Worm (Caenorhabditis elegans) whole organism, dauer: ENCODE results near the gene clec-148.

Experiments used
- unc-62 ChIP-seq: sonication (generic microtip); optimal IDR thresholded peaks from 2 replicates; lab custom pipeline; 2017; ENCODE audit warnings: missing biosample characterization, missing genetic modification reagents, missing genetic modification characterization

The clec-148 gene

ce11 chrIII:182080-182479, 6.4 kb upstream of the clec-148 start, which contains the start of gene F40G9.15:
Gene F40G9.15 (plus strand): TSS chrIII:182380.
- no peak for TF ChIP-seq unc-62

- no peak for TF ChIP-seq unc-62
Measured at ce11 chrIII:180963-181362, 5.3 kb upstream of the clec-148 start, which contains the start of gene F40G9.5. Gene F40G9.5 (plus strand): TSS chrIII:181263.

- no peak for TF ChIP-seq unc-62
Measured at ce11 chrIII:179123-179592, 3.5 kb upstream of the clec-148 start, which contains the start of gene F40G9.6. Gene F40G9.6 (plus strand): TSS chrIII:179542.

ce11 chrIII:178126-178525, 2.5 kb upstream of the clec-148 start:
- no peak for TF ChIP-seq unc-62

ce11 chrIII:177715-178114, 2.1 kb upstream of the clec-148 start, which contains the start of gene F40G9.14:
Gene F40G9.14 (minus strand): TSS chrIII:177815.
- TF ChIP-seq unc-62: no peak

ce11 chrIII:173501-173900, 2.1 kb downstream of the clec-148 start, which contains the start of gene F40G9.19:
Gene F40G9.19 (plus strand): TSS chrIII:173801.
- TF ChIP-seq unc-62: no peak

ce11 chrIII:171617-172016, 4.0 kb downstream of the clec-148 start, which contains the start of the genes F40G9.9 and F40G9.12:
Gene F40G9.9 (minus strand): TSS chrIII:171717.
Gene F40G9.12 (plus strand): TSS chrIII:171847.
- no peak for TF ChIP-seq unc-62

- TF ChIP-seq unc-62: no peak
Measured at ce11 chrIII:169478-169877, 6.2 kb downstream of the clec-148 start, which contains the start of gene F40G9.18. Gene F40G9.18 (minus strand): TSS chrIII:169578.

ce11 chrIII:165390-165789, 10.2 kb downstream of the clec-148 start, which contains the start of gene F40G9.7:
Gene F40G9.7 (plus strand): TSS chrIII:165690.
- no peak for TF ChIP-seq unc-62

ce11 chrIII:164775-165174, 10.9 kb downstream of the clec-148 start, which contains the start of gene F40G9.8:
Gene F40G9.8 (minus strand): TSS chrIII:164875.
- no peak for TF ChIP-seq unc-62

- TF ChIP-seq unc-62: no peak
Measured at ce11 chrIII:159665-160064, 16.0 kb downstream of the clec-148 start.

- no peak for TF ChIP-seq unc-62
Measured at ce11 chrIII:159149-159548, 16.5 kb downstream of the clec-148 start.

ce11 chrIII:157980-158379, 17.7 kb downstream of the clec-148 start:
- no peak for TF ChIP-seq unc-62

- no peak for TF ChIP-seq unc-62
Measured at ce11 chrIII:156645-157044, 19.0 kb downstream of the clec-148 start, which contains the start of the genes zig-13 and ver-1. Gene zig-13 (minus strand): TSS chrIII:156745. Gene ver-1 (plus strand): TSS chrIII:156824.

- no peak for TF ChIP-seq unc-62
Measured at ce11 chrIII:154168-154567, 21.5 kb downstream of the clec-148 start.

ce11 chrIII:151084-151483, 24.5 kb downstream of the clec-148 start:
- TF ChIP-seq unc-62: no peak

- TF ChIP-seq unc-62: no peak
Measured at ce11 chrIII:149132-149531, 26.5 kb downstream of the clec-148 start.

ce11 chrIII:147570-148076, 28.0 kb downstream of the clec-148 start, which contains the start of gene sqst-5:
Gene sqst-5 (minus strand): TSS chrIII:147620.
- TF ChIP-seq unc-62: no peak
